Worm (Caenorhabditis elegans) whole organism, young adult: ENCODE measurements around the gene Y46E12BL.2.

Experiments used
- C17E4.6 ChIP-seq: fragments of 200-800 bp; sonication (Bioruptor generic); IDR thresholded peaks from 2 replicates; pipeline ENCODE4 v1.3.6; 2022; ENCODE audit warnings: missing genetic modification reagents, missing genetic modification characterization, missing compliant biosample characterization
- F33H1.4 ChIP-seq: fragments of 200-800 bp; sonication (Bioruptor generic); IDR thresholded peaks from 2 replicates; pipeline ENCODE4 v1.3.6; 2022; ENCODE audit warnings: missing genetic modification reagents, missing genetic modification characterization, missing compliant biosample characterization
- F55B11.4 ChIP-seq: sonication (generic microtip); optimal IDR thresholded peaks from 2 replicates; lab custom pipeline; 2016; ENCODE audit warnings: missing compliant biosample characterization, missing genetic modification characterization, borderline replicate concordance; ENCODE audit not compliant: insufficient read depth
- K11D2.4 ChIP-seq: fragments of 200-800 bp; sonication (Bioruptor generic); IDR thresholded peaks from 2 replicates; pipeline ENCODE4 v1.3.6; 2022; ENCODE audit warnings: missing genetic modification reagents, missing genetic modification characterization, missing compliant biosample characterization
- Y53F4B.3 ChIP-seq: fragments of 200-800 bp; sonication (Bioruptor generic); IDR thresholded peaks from 2 replicates; pipeline ENCODE4 v1.3.6; 2022; ENCODE audit warnings: missing genetic modification reagents, missing genetic modification characterization, missing compliant biosample characterization
- Y53G8AR.9 ChIP-seq: fragments of 200-800 bp; sonication (Bioruptor generic); conservative IDR thresholded peaks from 2 replicates; pipeline ENCODE4 v1.3.6; 2022; ENCODE audit warnings: missing genetic modification reagents, missing genetic modification characterization, missing compliant biosample characterization
- Y79H2A.3 ChIP-seq: fragments of 200-800 bp; sonication (Bioruptor generic); conservative IDR thresholded peaks from 2 replicates; pipeline ENCODE4 v1.3.6; 2022; ENCODE audit warnings: missing genetic modification reagents, missing genetic modification characterization, missing compliant biosample characterization
- Y95B8A.8 ChIP-seq: fragments of 200-800 bp; sonication (Bioruptor generic); IDR thresholded peaks from 2 replicates; pipeline ENCODE4 v1.3.6; 2022; ENCODE audit warnings: missing genetic modification reagents, missing genetic modification characterization, missing compliant biosample characterization
- ZK185.1 ChIP-seq: sonication (generic microtip); optimal IDR thresholded peaks from 2 replicates; lab custom pipeline; 2016; ENCODE audit warnings: mild to moderate bottlenecking, missing genetic modification characterization, missing compliant biosample characterization; ENCODE audit not compliant: poor library complexity, severe bottlenecking
- ama-1 ChIP-seq, 3 experiments: fragments of 150-350 bp in 1 of 3; sonication (generic microtip) in 2 of 3; optimal IDR thresholded peaks; 2 replicates each; lab custom pipeline; 2014 to 2018; ENCODE audit warnings: missing biosample characterization in 2 of 3, missing genetic modification characterization in 2 of 3, missing genetic modification reagents in 2 of 3
- aptf-2 ChIP-seq: fragments of 200-800 bp; sonication (Bioruptor generic); conservative IDR thresholded peaks from 2 replicates; pipeline ENCODE4 v1.3.6; 2022; ENCODE audit warnings: missing genetic modification reagents, missing genetic modification characterization, missing compliant biosample characterization
- attf-3 ChIP-seq: fragments of 200-800 bp; sonication (Bioruptor generic); conservative IDR thresholded peaks from 2 replicates; pipeline ENCODE4 v1.3.6; 2022; ENCODE audit warnings: missing genetic modification reagents, missing genetic modification characterization, missing compliant biosample characterization
- attf-5 ChIP-seq: fragments of 200-800 bp; sonication (Bioruptor generic); optimal IDR thresholded peaks from 2 replicates; lab custom pipeline; 2018; ENCODE audit warnings: mild to moderate bottlenecking, missing genetic modification characterization, missing compliant biosample characterization
- attf-6 ChIP-seq: fragments of 200-800 bp; sonication (Bioruptor generic); IDR thresholded peaks from 2 replicates; pipeline ENCODE4 v1.3.6; 2022; ENCODE audit warnings: missing genetic modification reagents, missing genetic modification characterization, missing compliant biosample characterization
- ceh-100 ChIP-seq: fragments of 200-800 bp; sonication (Bioruptor generic); IDR thresholded peaks from 2 replicates; pipeline ENCODE4 v1.3.6; 2022; ENCODE audit warnings: missing genetic modification reagents, missing genetic modification characterization, missing compliant biosample characterization
- ceh-27 ChIP-seq: fragments of 200-800 bp; sonication (Bioruptor generic); optimal IDR thresholded peaks from 2 replicates; lab custom pipeline; 2018; ENCODE audit warnings: mild to moderate bottlenecking, missing genetic modification characterization, moderate library complexity, missing compliant biosample characterization
- ceh-91 ChIP-seq: fragments of 200-800 bp; sonication (Bioruptor generic); IDR thresholded peaks from 2 replicates; pipeline ENCODE4 v1.3.6; 2022; ENCODE audit warnings: missing genetic modification reagents, missing genetic modification characterization, missing compliant biosample characterization
- chd-7 ChIP-seq: sonication (generic microtip); optimal IDR thresholded peaks from 2 replicates; lab custom pipeline; 2016; ENCODE audit warnings: mild to moderate bottlenecking, missing genetic modification characterization, moderate library complexity, missing compliant biosample characterization
- dox-1 ChIP-seq: fragments of 200-800 bp; sonication (Bioruptor generic); IDR thresholded peaks from 2 replicates; pipeline ENCODE4 v1.3.6; 2022; ENCODE audit warnings: missing genetic modification reagents, missing genetic modification characterization, missing compliant biosample characterization
- efl-1 ChIP-seq: fragments of 150-350 bp; optimal IDR thresholded peaks from 2 replicates; lab custom pipeline; 2014; ENCODE audit warnings: missing biosample characterization, missing genetic modification reagents, missing genetic modification characterization
- ekl-4 ChIP-seq: fragments of 200-800 bp; sonication (Bioruptor generic); IDR thresholded peaks from 2 replicates; pipeline ENCODE4 v1.3.6; 2022; ENCODE audit warnings: missing genetic modification reagents, missing genetic modification characterization, missing compliant biosample characterization
- hlh-12 ChIP-seq: sonication (generic microtip); optimal IDR thresholded peaks from 2 replicates; lab custom pipeline; 2016; ENCODE audit warnings: missing genetic modification characterization, missing compliant biosample characterization
- hlh-26 ChIP-seq: fragments of 200-800 bp; sonication (Bioruptor generic); conservative IDR thresholded peaks from 2 replicates; pipeline ENCODE4 v1.3.6; 2022; ENCODE audit warnings: missing genetic modification reagents, missing genetic modification characterization, missing compliant biosample characterization
- hsf-1 ChIP-seq: fragments of 200-800 bp; sonication (Bioruptor generic); IDR thresholded peaks from 2 replicates; pipeline ENCODE4 v1.3.6; 2022; ENCODE audit warnings: missing genetic modification reagents, missing genetic modification characterization, missing compliant biosample characterization
- lag-1 ChIP-seq: fragments of 200-800 bp; sonication (Bioruptor generic); IDR thresholded peaks from 2 replicates; pipeline ENCODE4 v1.3.6; 2022; ENCODE audit warnings: missing genetic modification reagents, missing genetic modification characterization, missing compliant biosample characterization
- lin-35 ChIP-seq, 3 experiments: fragments of 150-350 bp in 2 of 3; sonication (generic microtip) in 1 of 3; optimal IDR thresholded peaks; 2 replicates each; lab custom pipeline; 2014 to 2018; ENCODE audit warnings: missing biosample characterization in 3 of 3, missing genetic modification characterization in 3 of 3, missing genetic modification reagents in 3 of 3
- lir-1 ChIP-seq: fragments of 200-800 bp; sonication (Bioruptor generic); conservative IDR thresholded peaks from 2 replicates; pipeline ENCODE4 v1.3.6; 2022; ENCODE audit warnings: missing genetic modification reagents, missing genetic modification characterization, missing compliant biosample characterization
- lsy-27 ChIP-seq: sonication (generic microtip); optimal IDR thresholded peaks from 2 replicates; lab custom pipeline; 2017; ENCODE audit warnings: missing genetic modification characterization, mild to moderate bottlenecking, missing compliant biosample characterization, antibody characterized with exemption, missing genotype, borderline replicate concordance; ENCODE audit not compliant: insufficient read depth
- madf-3 ChIP-seq: fragments of 200-800 bp; sonication (Bioruptor generic); IDR thresholded peaks from 2 replicates; pipeline ENCODE4 v1.3.6; 2022; ENCODE audit warnings: missing genetic modification reagents, missing genetic modification characterization, missing compliant biosample characterization
- madf-6 ChIP-seq: fragments of 200-800 bp; sonication (Bioruptor generic); IDR thresholded peaks from 2 replicates; pipeline ENCODE4 v1.3.6; 2022; ENCODE audit warnings: missing genetic modification reagents, missing genetic modification characterization, missing compliant biosample characterization
- mel-28 ChIP-seq: sonication (generic microtip); optimal IDR thresholded peaks from 2 replicates; lab custom pipeline; 2016; ENCODE audit warnings: borderline replicate concordance, mild to moderate bottlenecking, missing genetic modification characterization, missing compliant biosample characterization
- nfyb-1 ChIP-seq: fragments of 200-800 bp; sonication (Bioruptor generic); IDR thresholded peaks from 2 replicates; pipeline ENCODE4 v1.3.6; 2022; ENCODE audit warnings: missing genetic modification reagents, missing genetic modification characterization, missing compliant biosample characterization
- pbrm-1 ChIP-seq: fragments of 200-800 bp; sonication (Bioruptor generic); IDR thresholded peaks from 2 replicates; pipeline ENCODE4 v1.3.6; 2022; ENCODE audit warnings: missing genetic modification reagents, missing genetic modification characterization, missing compliant biosample characterization
- rcor-1 ChIP-seq: fragments of 200-800 bp; sonication (Bioruptor generic); IDR thresholded peaks from 2 replicates; pipeline ENCODE4 v1.3.6; 2022; ENCODE audit warnings: missing genetic modification reagents, missing genetic modification characterization, missing compliant biosample characterization
- snpc-1.1 ChIP-seq: sonication (generic microtip); optimal IDR thresholded peaks from 2 replicates; lab custom pipeline; 2017; ENCODE audit warnings: missing genetic modification characterization, mild to moderate bottlenecking, missing compliant biosample characterization, antibody characterized with exemption, moderate library complexity, missing genotype, missing genetic modification reagents; ENCODE audit not compliant: insufficient read depth
- snpc-1.3 ChIP-seq: sonication (generic microtip); optimal IDR thresholded peaks from 2 replicates; lab custom pipeline; 2017; ENCODE audit warnings: missing genetic modification characterization, mild to moderate bottlenecking, missing compliant biosample characterization, antibody characterized with exemption, moderate library complexity, missing genotype, missing genetic modification reagents; ENCODE audit not compliant: insufficient read depth
- snpc-3.4 ChIP-seq: sonication (generic microtip); optimal IDR thresholded peaks from 2 replicates; lab custom pipeline; 2017; ENCODE audit warnings: missing genetic modification characterization, mild to moderate bottlenecking, missing compliant biosample characterization, antibody characterized with exemption, moderate library complexity, missing genotype, missing genetic modification reagents
- snpc-4 ChIP-seq, 5 experiments: fragments of 150-350 bp in 1 of 5; sonication (generic microtip) in 4 of 5; optimal IDR thresholded peaks; 2 replicates each; lab custom pipeline; 2014 to 2018; ENCODE audit warnings: missing genetic modification characterization in 5 of 5, missing biosample characterization in 3 of 5, antibody characterized with exemption in 2 of 5, mild to moderate bottlenecking in 2 of 5, missing compliant biosample characterization in 2 of 5, missing genotype in 2 of 5, moderate library complexity in 2 of 5, missing genetic modification reagents in 1 of 5
- unc-130 ChIP-seq: sonication (generic microtip); optimal IDR thresholded peaks from 2 replicates; lab custom pipeline; 2016; ENCODE audit warnings: missing genetic modification reagents, missing genetic modification characterization, missing compliant biosample characterization
- xnd-1 ChIP-seq: sonication (generic microtip); optimal IDR thresholded peaks from 2 replicates; lab custom pipeline; 2016; ENCODE audit warnings: missing genotype, missing genetic modification reagents, missing genetic modification characterization, missing compliant biosample characterization
- ztf-22 ChIP-seq: fragments of 200-800 bp; sonication (Bioruptor generic); optimal IDR thresholded peaks from 2 replicates; lab custom pipeline; 2018; ENCODE audit warnings: mild to moderate bottlenecking, missing genetic modification characterization, moderate library complexity, missing compliant biosample characterization
- ztf-25 ChIP-seq: fragments of 200-800 bp; sonication (Bioruptor generic); IDR thresholded peaks from 2 replicates; pipeline ENCODE4 v1.3.6; 2022; ENCODE audit warnings: missing genetic modification reagents, missing genetic modification characterization, missing compliant biosample characterization
- ztf-26 ChIP-seq: sonication (generic microtip); optimal IDR thresholded peaks from 2 replicates; lab custom pipeline; 2017; ENCODE audit warnings: missing genetic modification characterization, missing compliant biosample characterization
- ztf-3 ChIP-seq: fragments of 200-800 bp; sonication (Bioruptor generic); optimal IDR thresholded peaks from 2 replicates; lab custom pipeline; 2018; ENCODE audit warnings: mild to moderate bottlenecking, missing genetic modification characterization, missing compliant biosample characterization
- ztf-6 ChIP-seq: fragments of 200-800 bp; sonication (Bioruptor generic); IDR thresholded peaks from 2 replicates; pipeline ENCODE4 v1.3.6; 2022; ENCODE audit warnings: missing genetic modification reagents, missing genetic modification characterization, missing compliant biosample characterization

The Y46E12BL.2 gene

ce11 chrII:15232705-15233104 lies at the start of gene Y46E12BL.2:
Gene Y46E12BL.2, plus strand, starts transcription at chrII:15232947.
- TF ChIP-seq ekl-4 (GFP tag; lab: Robert Waterston, UW) (peak; percentile 55; the same call in 1 of the 2 replicates), unc-130 (GFP tag; lab: Kevin White, UChicago) (peak; percentile 80), Y53F4B.3 (GFP tag; lab: Robert Waterston, UW) (0 out of 2 replicates have a peak, but pooled peaks have one; percentile 8), Y53G8AR.9 (GFP tag; lab: Robert Waterston, UW) (peak; percentile 72), K11D2.4 (0 out of 2 replicates have a peak, but pooled peaks have one; percentile 17), lir-1 (GFP tag; lab: Robert Waterston, UW) (peak; percentile 64), chd-7 (tag; lab: Kevin White, UChicago) (peak; percentile 37), lsy-27 (tag; lab: Kevin White, UChicago) (no peak), ztf-6 (GFP tag; lab: Robert Waterston, UW) (no peak), snpc-1.3 (tag; lab: Kevin White, UChicago) (peak; percentile 67), snpc-1.1 (peak; percentile 7), F33H1.4 (GFP tag; lab: Robert Waterston, UW) (peak; percentile 89), madf-6 (GFP tag; lab: Robert Waterston, UW) (peak; percentile 83), snpc-3.4 (tag; lab: Kevin White, UChicago) (peak; percentile 46), ztf-26 (tag; lab: Kevin White, UChicago) (no peak), ztf-25 (GFP tag; lab: Robert Waterston, UW) (peak; percentile 61; the same call in 1 of the 2 replicates), dox-1 (GFP tag; lab: Robert Waterston, UW) (peak; percentile 92), xnd-1 (tag; lab: Kevin White, UChicago) (peak; percentile 12), ceh-27 (GFP tag; lab: Kevin White, UChicago) (peak; percentile 81), lin-35 (GFP tag; optimal IDR thresholded peaks at IDR 0.05; lab: Kevin White, UChicago) (peak; percentile 34 to 89 (median 62)), rcor-1 (GFP tag; lab: Robert Waterston, UW) (peak; percentile 47; the same call in 1 of the 2 replicates), attf-5 (GFP tag; lab: Kevin White, UChicago) (peak; percentile 53), snpc-4 (GFP tag; optimal IDR thresholded peaks at IDR 0.05; lab: Kevin White, UChicago) (no peak), snpc-4 (tag; optimal IDR thresholded peaks at IDR 0.05; lab: Kevin White, UChicago) (peak in 3 of 4 experiments; percentile 34 to 45 (median 43)), ZK185.1 (tag; lab: Kevin White, UChicago) (no peak), ama-1 (optimal IDR thresholded peaks at IDR 0.05; lab: Kevin White, UChicago) (no peak), ama-1 (GFP tag; optimal IDR thresholded peaks at IDR 0.05; lab: Kevin White, UChicago) (peak in 1 of 2 experiments; percentile 7), nfyb-1 (GFP tag; lab: Robert Waterston, UW) (peak; percentile 48; the same call in 1 of the 2 replicates), ceh-91 (peak; percentile 85), hlh-12 (tag; lab: Kevin White, UChicago) (no peak), ceh-100 (peak; percentile 70), attf-3 (GFP tag; lab: Robert Waterston, UW) (0 out of 2 replicates have a peak, but pooled peaks have one; percentile 23), hsf-1 (GFP tag; lab: Robert Waterston, UW) (peak; percentile 54; the same call in 1 of the 2 replicates), madf-3 (GFP tag; lab: Robert Waterston, UW) (peak; percentile 82), pbrm-1 (peak; percentile 77; the same call in 1 of the 2 replicates), C17E4.6 (peak; percentile 61; the same call in 1 of the 2 replicates), mel-28 (tag; lab: Kevin White, UChicago) (no peak), lag-1 (no peak), efl-1 (GFP tag; lab: Kevin White, UChicago) (peak; percentile 89), Y95B8A.8 (GFP tag; lab: Robert Waterston, UW) (peak; percentile 68), aptf-2 (GFP tag; lab: Robert Waterston, UW) (0 out of 2 replicates have a peak, but pooled peaks have one; percentile 29), Y79H2A.3 (peak; percentile 66; the same call in 1 of the 2 replicates), ztf-22 (GFP tag; lab: Kevin White, UChicago) (no peak), attf-6 (GFP tag; lab: Robert Waterston, UW) (no peak), ztf-3 (no peak), hlh-26 (GFP tag; lab: Robert Waterston, UW) (no peak), F55B11.4 (tag; lab: Kevin White, UChicago) (no peak)
